Worm (Caenorhabditis elegans): ENCODE measurements around the gene W10G6.1.

W10G6.1 gene

ce11 chrX:16290536-16290935 lies 45.5 kb downstream of the W10G6.1 start:
- TF ChIP-seq cog-1 (tag; optimal IDR thresholded peaks at IDR 0.05), result no peak
- TF ChIP-seq flt-1 (GFP tag; IDR thresholded peaks at IDR 0.05), result no peak
- TF ChIP-seq ref-1 (GFP tag; conservative IDR thresholded peaks at IDR 0.05), result no peak

- TF ChIP-seq med-1 (GFP tag; optimal IDR thresholded peaks at IDR 0.05; ENCODE audit: insufficient read depth) (no peak), tab-1 (GFP tag; IDR thresholded peaks at IDR 0.05) (no peak), ztf-29 (GFP tag; IDR thresholded peaks at IDR 0.05) (no peak), cog-1 (tag; optimal IDR thresholded peaks at IDR 0.05) (no peak), klf-2 (GFP tag; conservative IDR thresholded peaks at IDR 0.05) (no peak), ref-1 (GFP tag; conservative IDR thresholded peaks at IDR 0.05) (no peak), ztf-23 (GFP tag; IDR thresholded peaks at IDR 0.05) (no peak), flt-1 (GFP tag; IDR thresholded peaks at IDR 0.05) (no peak), T22C8.4 (GFP tag; IDR thresholded peaks at IDR 0.05) (no peak)
Measured at ce11 chrX:16292933-16293332, 47.9 kb downstream of the W10G6.1 start, which contains the start of gene F52E10.4. Gene F52E10.4, minus strand, starts transcription at chrX:16293033.
